Worm (Caenorhabditis elegans) whole organism, mixed stage, embryonic: ENCODE data around the gene C49F8.15.

Experiments
- M03D4.4 ChIP-seq: sonication (generic microtip); optimal IDR thresholded peaks from 2 replicates; lab custom pipeline; 2017; ENCODE audit warnings: mild to moderate bottlenecking, missing genetic modification characterization, missing compliant biosample characterization
- elt-3 ChIP-seq: fragments of 150-350 bp; optimal IDR thresholded peaks from 2 replicates; lab custom pipeline; 2014; ENCODE audit warnings: missing biosample characterization, missing genetic modification characterization
- ham-2 ChIP-seq: fragments of 200-800 bp; sonication (Bioruptor generic); optimal IDR thresholded peaks from 2 replicates; lab custom pipeline; 2018; ENCODE audit warnings: mild to moderate bottlenecking, missing genetic modification characterization, missing compliant biosample characterization
- mab-5 ChIP-seq: fragments of 150-350 bp; optimal IDR thresholded peaks from 2 replicates; lab custom pipeline; 2014; ENCODE audit warnings: missing biosample characterization, missing genetic modification characterization
- nhr-237 ChIP-seq: fragments of 150-350 bp; optimal IDR thresholded peaks from 2 replicates; lab custom pipeline; 2014; ENCODE audit warnings: missing biosample characterization, missing genetic modification characterization
- nhr-28 ChIP-seq: fragments of 150-350 bp; optimal IDR thresholded peaks from 2 replicates; lab custom pipeline; 2014; ENCODE audit warnings: missing biosample characterization, missing genetic modification characterization
- ztf-11 ChIP-seq: fragments of 150-350 bp; optimal IDR thresholded peaks from 2 replicates; lab custom pipeline; 2014; ENCODE audit warnings: missing biosample characterization, missing genetic modification characterization

ce11 chrX:13368283-13368682 lies 5.9 kb upstream of the C49F8.15 start:
- TF ChIP-seq nhr-237 (tag; lab: Kevin White, UChicago), result no peak
- no peak for TF ChIP-seq elt-3
- no peak for TF ChIP-seq M03D4.4 (tag; lab: Kevin White, UChicago)
- TF ChIP-seq nhr-28 (tag; lab: Kevin White, UChicago), result no peak
- no peak for TF ChIP-seq ham-2 (GFP tag; lab: Kevin White, UChicago)
- TF ChIP-seq mab-5 (tag; lab: Kevin White, UChicago), result no peak
- TF ChIP-seq ztf-11 (tag; lab: Kevin White, UChicago), result no peak
